Fruit fly (Drosophila melanogaster): ENCODE data around the gene RtcB.

- TF ChIP-seq Hr39 (GFP tag; optimal IDR thresholded peaks at IDR 0.05) (no peak), CG11294 (GFP tag; IDR thresholded peaks at IDR 0.05) (no peak), salr (GFP tag; optimal IDR thresholded peaks at IDR 0.05) (no peak)
Measured at dm6 chr2L:19455723-19456122, 25.3 kb downstream of the RtcB start.

Measured in whole organism, prepupa.